Fruit fly (Drosophila melanogaster) whole organism, prepupa: ENCODE data around the gene RpS25.
A peak's percentile ranks its signal among the peaks of the same experiment; 100 is the strongest.

Experiments
- CG10631 ChIP-seq: fragments of 200-800 bp; sonication (Bioruptor generic); optimal IDR thresholded peaks from 2 replicates; lab custom pipeline; 2016; ENCODE audit warnings: missing biosample characterization, missing genetic modification characterization
- CG10669 ChIP-seq: fragments of 200-800 bp; sonication (Bioruptor generic); optimal IDR thresholded peaks from 3 replicates; lab custom pipeline; 2018; ENCODE audit warnings: missing biosample characterization, mild to moderate bottlenecking, missing genetic modification characterization, moderate library complexity
- CG11294 ChIP-seq: fragments of 200-800 bp; sonication (Bioruptor generic); IDR thresholded peaks from 2 replicates; pipeline ENCODE4 v1.3.6; 2022; ENCODE audit warnings: missing biosample characterization, missing genetic modification characterization
- CG15336 ChIP-seq: fragments of 200-800 bp; sonication (Bioruptor generic); IDR thresholded peaks from 2 replicates; pipeline ENCODE4 v1.3.6; 2022; ENCODE audit warnings: missing biosample characterization, missing genetic modification characterization
- CG1621 ChIP-seq: fragments of 200-800 bp; sonication (Bioruptor generic); optimal IDR thresholded peaks from 3 replicates; lab custom pipeline; 2018; ENCODE audit warnings: missing biosample characterization, mild to moderate bottlenecking, missing genetic modification characterization
- CG3032 ChIP-seq: fragments of 200-800 bp; optimal IDR thresholded peaks from 2 replicates; lab custom pipeline; 2019; ENCODE audit warnings: missing biosample characterization, mild to moderate bottlenecking, missing genetic modification characterization, moderate library complexity
- CG31627 ChIP-seq: fragments of 200-800 bp; sonication (Bioruptor generic); optimal IDR thresholded peaks from 3 replicates; lab custom pipeline; 2016; ENCODE audit warnings: missing biosample characterization, missing genetic modification characterization
- CG32006 ChIP-seq: fragments of 200-800 bp; sonication (Bioruptor generic); optimal IDR thresholded peaks from 3 replicates; lab custom pipeline; 2017; ENCODE audit warnings: missing biosample characterization, mild to moderate bottlenecking, missing genetic modification characterization
- CG3919 ChIP-seq: fragments of 200-800 bp; sonication (Bioruptor generic); optimal IDR thresholded peaks from 3 replicates; lab custom pipeline; 2016; ENCODE audit warnings: missing biosample characterization, missing genetic modification characterization
- CG4318 ChIP-seq: fragments of 200-800 bp; sonication (Bioruptor generic); optimal IDR thresholded peaks from 3 replicates; lab custom pipeline; 2017; ENCODE audit warnings: missing biosample characterization, mild to moderate bottlenecking, missing genetic modification characterization
- CG6163 ChIP-seq: fragments of 200-800 bp; sonication (Bioruptor generic); IDR thresholded peaks from 3 replicates; pipeline ENCODE4 v1.3.6; 2022; ENCODE audit warnings: missing biosample characterization, missing genetic modification characterization
- CG6808 ChIP-seq: fragments of 200-800 bp; sonication (Bioruptor generic); optimal IDR thresholded peaks from 3 replicates; lab custom pipeline; 2017; ENCODE audit warnings: missing biosample characterization, missing genetic modification characterization, mild to moderate bottlenecking, moderate library complexity, missing genetic modification reagents
- CG6854 ChIP-seq: fragments of 200-800 bp; sonication (Bioruptor generic); optimal IDR thresholded peaks from 2 replicates; lab custom pipeline; 2017; ENCODE audit warnings: missing biosample characterization, mild to moderate bottlenecking, missing genetic modification characterization
- CG7368 ChIP-seq: fragments of 200-800 bp; sonication (Bioruptor generic); optimal IDR thresholded peaks from 3 replicates; lab custom pipeline; 2016; ENCODE audit warnings: missing biosample characterization, missing genetic modification characterization
- CG8119 ChIP-seq: fragments of 200-800 bp; sonication (Bioruptor generic); IDR thresholded peaks from 3 replicates; pipeline ENCODE4 v1.3.6; 2022; ENCODE audit warnings: missing biosample characterization, missing genetic modification characterization
- CG8632 ChIP-seq: fragments of 200-800 bp; sonication (Bioruptor generic); optimal IDR thresholded peaks from 3 replicates; lab custom pipeline; 2016; ENCODE audit warnings: missing biosample characterization, missing genetic modification characterization
- CG9139 ChIP-seq: fragments of 200-800 bp; sonication (Bioruptor generic); optimal IDR thresholded peaks from 3 replicates; lab custom pipeline; 2017; ENCODE audit warnings: missing biosample characterization, mild to moderate bottlenecking, missing genetic modification characterization
- Eip78C ChIP-seq: fragments of 200-800 bp; sonication (Bioruptor generic); peaks from one replicate; lab custom pipeline; 2016; ENCODE audit warnings: missing biosample characterization, missing genetic modification characterization
- Eip93F ChIP-seq: fragments of 200-800 bp; sonication (Bioruptor generic); optimal IDR thresholded peaks from 2 replicates; lab custom pipeline; 2016; ENCODE audit warnings: missing biosample characterization, mild to moderate bottlenecking, missing genetic modification characterization
- Ets21C ChIP-seq: fragments of 200-800 bp; sonication (Bioruptor generic); optimal IDR thresholded peaks from 3 replicates; lab custom pipeline; 2016; ENCODE audit warnings: missing biosample characterization, missing genetic modification characterization
- Hr38 ChIP-seq: sonication (Bioruptor generic); optimal IDR thresholded peaks from 2 replicates; lab custom pipeline; 2016; ENCODE audit warnings: missing biosample characterization, missing genetic modification characterization
- Hr39 ChIP-seq: fragments of 200-800 bp; sonication (Bioruptor generic); optimal IDR thresholded peaks from 2 replicates; lab custom pipeline; 2016; ENCODE audit warnings: missing biosample characterization, missing genetic modification characterization
- Hr4 ChIP-seq: fragments of 200-800 bp; sonication (Bioruptor generic); optimal IDR thresholded peaks from 3 replicates; lab custom pipeline; 2016; ENCODE audit warnings: missing biosample characterization, missing genetic modification characterization
- Smox ChIP-seq: fragments of 200-800 bp; sonication (Bioruptor generic); optimal IDR thresholded peaks from 3 replicates; lab custom pipeline; 2016; ENCODE audit warnings: missing biosample characterization, missing genetic modification characterization
- Sox102F ChIP-seq: fragments of 200-800 bp; sonication (Bioruptor generic); optimal IDR thresholded peaks from 2 replicates; lab custom pipeline; 2016; ENCODE audit warnings: missing biosample characterization, mild to moderate bottlenecking, missing genetic modification characterization
- Sox14 ChIP-seq: fragments of 200-800 bp; sonication (Bioruptor generic); optimal IDR thresholded peaks from 3 replicates; lab custom pipeline; 2016; ENCODE audit warnings: missing biosample characterization, missing genetic modification characterization
- Sox15 ChIP-seq: fragments of 200-800 bp; sonication (Bioruptor generic); optimal IDR thresholded peaks from 3 replicates; lab custom pipeline; 2016; ENCODE audit warnings: missing biosample characterization, missing genetic modification characterization
- achi ChIP-seq: fragments of 200-800 bp; sonication (Bioruptor generic); optimal IDR thresholded peaks from 3 replicates; lab custom pipeline; 2016; ENCODE audit warnings: missing biosample characterization, missing genetic modification characterization
- acj6 ChIP-seq: fragments of 200-800 bp; sonication (Bioruptor generic); optimal IDR thresholded peaks from 3 replicates; lab custom pipeline; 2016; ENCODE audit warnings: missing biosample characterization, missing genetic modification characterization
- dac ChIP-seq: fragments of 200-800 bp; sonication (Bioruptor generic); optimal IDR thresholded peaks from 2 replicates; lab custom pipeline; 2017; ENCODE audit warnings: missing biosample characterization, mild to moderate bottlenecking, missing genetic modification characterization
- fd59A ChIP-seq: fragments of 200-800 bp; sonication (Bioruptor generic); optimal IDR thresholded peaks from 2 replicates; lab custom pipeline; 2017; ENCODE audit warnings: missing biosample characterization, mild to moderate bottlenecking, missing genetic modification characterization, missing genetic modification reagents
- fkh ChIP-seq: fragments of 200-800 bp; sonication (Bioruptor generic); optimal IDR thresholded peaks from 3 replicates; lab custom pipeline; 2017; ENCODE audit warnings: missing biosample characterization, mild to moderate bottlenecking, missing genetic modification characterization, moderate library complexity
- lz ChIP-seq: fragments of 200-800 bp; sonication (Bioruptor generic); optimal IDR thresholded peaks from 3 replicates; lab custom pipeline; 2016; ENCODE audit warnings: missing biosample characterization, missing genetic modification characterization
- spab ChIP-seq: fragments of 200-800 bp; sonication (Bioruptor generic); optimal IDR thresholded peaks from 2 replicates; lab custom pipeline; 2017; ENCODE audit warnings: missing biosample characterization, mild to moderate bottlenecking, missing genetic modification characterization, missing genetic modification reagents
- ss ChIP-seq, 2 experiments: fragments of 200-800 bp; sonication (Bioruptor generic); optimal IDR thresholded peaks; 2 replicates in 1 of 2; 3 replicates in 1 of 2; lab custom pipeline; 2017 to 2018; ENCODE audit warnings: mild to moderate bottlenecking in 2 of 2, missing biosample characterization in 2 of 2, missing genetic modification characterization in 2 of 2, moderate library complexity in 1 of 2
- svp ChIP-seq: fragments of 200-800 bp; sonication (Bioruptor generic); peaks from one replicate; lab custom pipeline; 2016; ENCODE audit warnings: missing biosample characterization, missing genetic modification characterization
- topi ChIP-seq: fragments of 200-800 bp; sonication (Bioruptor generic); optimal IDR thresholded peaks from 3 replicates; lab custom pipeline; 2016; ENCODE audit warnings: missing biosample characterization, missing genetic modification characterization

The RpS25 gene

dm6 chr3R:11216156-11216630 is at the start of gene RpS25, which contains the start of gene CG4820 (continued):
- TF ChIP-seq Hr38 (GFP tag; lab: Kevin White, UChicago): no peak
- peak; percentile 85 for TF ChIP-seq CG31627
- TF ChIP-seq Hr39 (GFP tag; lab: Kevin White, UChicago): peak; percentile 84
- TF ChIP-seq Sox14 (GFP tag; lab: Kevin White, UChicago): peak; percentile 83
- TF ChIP-seq CG7368: peak; percentile 88
- peak; percentile 77; the same call in 2 of the 3 replicates for TF ChIP-seq CG6163
- TF ChIP-seq lz (GFP tag; lab: Kevin White, UChicago): peak; percentile 91
- TF ChIP-seq acj6: peak; percentile 84
- peak; percentile 87 for TF ChIP-seq achi (GFP tag; lab: Kevin White, UChicago)

- TF ChIP-seq CG6854 (GFP tag; lab: Kevin White, UChicago) (no peak), topi (no peak), CG9139 (no peak), Eip78C (no peak), Eip93F (GFP tag; lab: Kevin White, UChicago) (no peak), CG10669 (GFP tag; lab: Kevin White, UChicago) (no peak), Sox15 (GFP tag; lab: Kevin White, UChicago) (no peak), CG8119 (no peak), CG15336 (GFP tag; lab: Robert Waterston, UW) (no peak), CG4318 (GFP tag; lab: Kevin White, UChicago) (no peak), Hr4 (GFP tag; lab: Kevin White, UChicago) (no peak), CG1621 (tag; lab: Kevin White, UChicago) (no peak)
Measured at dm6 chr3R:11263579-11263978, 47.5 kb upstream of the RpS25 start.

- TF ChIP-seq acj6 (no peak), Sox102F (GFP tag; lab: Kevin White, UChicago) (no peak), topi (no peak), CG3032 (tag; lab: Kevin White, UChicago) (no peak), CG6163 (no peak), svp (GFP tag; lab: Kevin White, UChicago) (no peak), CG11294 (GFP tag; lab: Robert Waterston, UW) (no peak), Hr4 (GFP tag; lab: Kevin White, UChicago) (no peak), CG3919 (no peak), ss (GFP tag; optimal IDR thresholded peaks at IDR 0.05; lab: Kevin White, UChicago) (no peak), CG8119 (no peak), dac (GFP tag; lab: Kevin White, UChicago) (no peak), fd59A (no peak)
Measured at dm6 chr3R:11260966-11261530, 45.0 kb upstream of the RpS25 start.

dm6 chr3R:11257537-11257936 is 41.5 kb upstream of the RpS25 start:
- TF ChIP-seq ss (GFP tag; optimal IDR thresholded peaks at IDR 0.05; lab: Kevin White, UChicago): no peak
- TF ChIP-seq topi: no peak
- no peak for TF ChIP-seq CG7368
- TF ChIP-seq CG11294 (GFP tag; lab: Robert Waterston, UW): no peak
- TF ChIP-seq CG10631: no peak
- TF ChIP-seq CG6808: no peak
- no peak for TF ChIP-seq Ets21C (GFP tag; lab: Kevin White, UChicago)
- TF ChIP-seq CG32006 (GFP tag; lab: Kevin White, UChicago): no peak
- no peak for TF ChIP-seq spab (GFP tag; lab: Kevin White, UChicago)
- TF ChIP-seq CG8632 (GFP tag; lab: Kevin White, UChicago): no peak
- no peak for TF ChIP-seq fkh
- no peak for TF ChIP-seq Sox14 (GFP tag; lab: Kevin White, UChicago)
- TF ChIP-seq Hr39 (GFP tag; lab: Kevin White, UChicago): no peak
- TF ChIP-seq Hr4 (GFP tag; lab: Kevin White, UChicago): no peak
- TF ChIP-seq Smox (GFP tag; lab: Kevin White, UChicago): no peak
- TF ChIP-seq, all 60 proteins: peak for 0
